Fruit fly (Drosophila melanogaster) whole organism, prepupa: Measurements from ENCODE around the gene CG15498.

Experiments used
- CG10631 ChIP-seq: fragments of 200-800 bp; sonication (Bioruptor generic); optimal IDR thresholded peaks from 2 replicates; lab custom pipeline; 2016; ENCODE audit warnings: missing biosample characterization, missing genetic modification characterization
- CG11762 ChIP-seq: fragments of 200-800 bp; sonication (Bioruptor generic); optimal IDR thresholded peaks from 3 replicates; lab custom pipeline; 2016; ENCODE audit warnings: missing biosample characterization, missing genetic modification characterization; ENCODE audit not compliant: insufficient read depth
- CG1621 ChIP-seq: fragments of 200-800 bp; sonication (Bioruptor generic); optimal IDR thresholded peaks from 3 replicates; lab custom pipeline; 2018; ENCODE audit warnings: missing biosample characterization, mild to moderate bottlenecking, missing genetic modification characterization
- CG6276 ChIP-seq: fragments of 200-800 bp; sonication (Bioruptor generic); optimal IDR thresholded peaks from 2 replicates; lab custom pipeline; 2017; ENCODE audit warnings: missing biosample characterization, mild to moderate bottlenecking, missing genetic modification characterization
- CG6792 ChIP-seq: fragments of 200-800 bp; sonication (Bioruptor generic); optimal IDR thresholded peaks from 3 replicates; lab custom pipeline; 2016; ENCODE audit warnings: missing biosample characterization, missing genetic modification characterization
- Ets21C ChIP-seq: fragments of 200-800 bp; sonication (Bioruptor generic); optimal IDR thresholded peaks from 3 replicates; lab custom pipeline; 2016; ENCODE audit warnings: missing biosample characterization, missing genetic modification characterization
- Ets96B ChIP-seq: fragments of 200-800 bp; optimal IDR thresholded peaks from 2 replicates; lab custom pipeline; 2019; ENCODE audit warnings: missing biosample characterization, mild to moderate bottlenecking, missing genetic modification characterization, moderate library complexity
- Lpt ChIP-seq: fragments of 200-800 bp; sonication (Bioruptor generic); optimal IDR thresholded peaks from 3 replicates; lab custom pipeline; 2016; ENCODE audit warnings: missing biosample characterization, missing genetic modification characterization
- OdsH ChIP-seq: fragments of 200-800 bp; sonication (Bioruptor generic); optimal IDR thresholded peaks from 3 replicates; lab custom pipeline; 2016; ENCODE audit warnings: missing biosample characterization, missing genetic modification characterization
- Sox102F ChIP-seq: fragments of 200-800 bp; sonication (Bioruptor generic); optimal IDR thresholded peaks from 2 replicates; lab custom pipeline; 2016; ENCODE audit warnings: missing biosample characterization, mild to moderate bottlenecking, missing genetic modification characterization
- eg ChIP-seq: fragments of 200-800 bp; sonication (Bioruptor generic); IDR thresholded peaks from 3 replicates; pipeline ENCODE4 v1.3.6; 2022; ENCODE audit warnings: missing biosample characterization, missing genetic modification characterization
- pdm3 ChIP-seq: fragments of 200-800 bp; sonication (Bioruptor generic); optimal IDR thresholded peaks from 3 replicates; lab custom pipeline; 2016; ENCODE audit warnings: missing biosample characterization, missing genetic modification characterization
- ss ChIP-seq, 2 experiments: fragments of 200-800 bp; sonication (Bioruptor generic); optimal IDR thresholded peaks; 2 replicates in 1 of 2; 3 replicates in 1 of 2; lab custom pipeline; 2017 to 2018; ENCODE audit warnings: mild to moderate bottlenecking in 2 of 2, missing biosample characterization in 2 of 2, missing genetic modification characterization in 2 of 2, moderate library complexity in 1 of 2
- topi ChIP-seq: fragments of 200-800 bp; sonication (Bioruptor generic); optimal IDR thresholded peaks from 3 replicates; lab custom pipeline; 2016; ENCODE audit warnings: missing biosample characterization, missing genetic modification characterization

DNA sequence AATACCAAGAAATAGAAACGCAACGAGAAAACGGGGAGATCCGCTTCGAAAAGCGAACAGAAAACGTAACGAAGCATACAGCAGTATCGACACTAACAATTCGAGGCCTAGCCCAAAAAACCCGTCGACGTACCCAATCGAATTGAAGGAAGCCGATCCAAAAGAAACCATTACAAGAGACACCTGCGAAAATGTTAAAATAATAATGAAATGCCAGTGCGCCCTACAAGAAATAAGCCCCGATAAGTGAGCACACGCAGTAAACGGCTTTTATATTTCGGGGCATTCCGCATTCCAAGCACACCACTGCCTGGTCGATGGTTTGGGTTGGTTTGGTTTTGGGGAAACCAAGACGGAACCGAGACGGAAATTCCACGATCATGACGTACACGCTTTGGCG lies 17.4 kb upstream of the CG15498 start:
- TF ChIP-seq CG10631 (GFP tag; lab: Kevin White, UChicago): no peak
- TF ChIP-seq CG6792 (GFP tag; lab: Kevin White, UChicago): no peak
- no peak for TF ChIP-seq eg (GFP tag; lab: Robert Waterston, UW)
- no peak for TF ChIP-seq topi (GFP tag; lab: Kevin White, UChicago)
- no peak for TF ChIP-seq Ets21C (GFP tag; lab: Kevin White, UChicago)
- TF ChIP-seq CG11762: no peak
- TF ChIP-seq Sox102F (GFP tag; lab: Kevin White, UChicago): no peak
- no peak for TF ChIP-seq OdsH (GFP tag; lab: Kevin White, UChicago)
- no peak for TF ChIP-seq Ets96B (tag; lab: Kevin White, UChicago)
- TF ChIP-seq pdm3 (GFP tag; lab: Kevin White, UChicago): no peak
- no peak for TF ChIP-seq CG6276
- TF ChIP-seq CG1621 (tag; lab: Kevin White, UChicago): no peak
- TF ChIP-seq Lpt (GFP tag; lab: Kevin White, UChicago): no peak
- TF ChIP-seq ss (GFP tag; optimal IDR thresholded peaks at IDR 0.05; lab: Kevin White, UChicago): no peak
